Fruit fly (Drosophila melanogaster) whole organism, embryonic: Measurements from ENCODE around the gene CG1494.

Source experiments
- B-H1 ChIP-seq: fragments of 200-800 bp; sonication (Bioruptor generic); IDR thresholded peaks from 3 replicates; pipeline ENCODE4 v1.3.6; 2022; ENCODE audit warnings: missing biosample characterization, missing genetic modification characterization
- Blimp-1 ChIP-seq: fragments of 200-800 bp; sonication (Bioruptor generic); optimal IDR thresholded peaks from 3 replicates; lab custom pipeline; 2018; ENCODE audit warnings: missing biosample characterization, missing genetic modification characterization, mild to moderate bottlenecking, moderate library complexity, missing genetic modification reagents
- CG10267 ChIP-seq: fragments of 200-800 bp; sonication (Bioruptor generic); optimal IDR thresholded peaks from 2 replicates; lab custom pipeline; 2018; ENCODE audit warnings: missing biosample characterization, mild to moderate bottlenecking, missing genetic modification characterization, moderate library complexity
- CG10959 ChIP-seq: fragments of 200-800 bp; sonication (Bioruptor generic); IDR thresholded peaks from 2 replicates; pipeline ENCODE4 v1.3.6; 2022; ENCODE audit warnings: missing biosample characterization, missing genetic modification characterization
- CG11093 ChIP-seq: fragments of 200-800 bp; sonication (Bioruptor generic); IDR thresholded peaks from 3 replicates; pipeline ENCODE4 v1.3.6; 2022; ENCODE audit warnings: missing biosample characterization, missing genetic modification characterization
- CG11695 ChIP-seq: fragments of 200-800 bp; sonication (Bioruptor generic); IDR thresholded peaks from 3 replicates; pipeline ENCODE4 v1.3.6; 2022; ENCODE audit warnings: missing biosample characterization, missing genetic modification characterization
- CG12659 ChIP-seq: fragments of 200-800 bp; sonication (Bioruptor generic); optimal IDR thresholded peaks from 3 replicates; lab custom pipeline; 2017; ENCODE audit warnings: mild to moderate bottlenecking, missing biosample characterization, missing genetic modification reagents, missing genetic modification characterization
- CG14860 ChIP-seq: fragments of 200-800 bp; sonication (Bioruptor generic); IDR thresholded peaks from 3 replicates; pipeline ENCODE4 v1.3.6; 2022; ENCODE audit warnings: missing biosample characterization, missing genetic modification characterization; ENCODE audit not compliant: partially characterized antibody
- CG15073 ChIP-seq: fragments of 200-800 bp; sonication (Bioruptor generic); optimal IDR thresholded peaks from 2 replicates; lab custom pipeline; 2016; ENCODE audit warnings: missing biosample characterization, missing genetic modification characterization
- CG17802 ChIP-seq: fragments of 200-800 bp; sonication (Bioruptor generic); optimal IDR thresholded peaks from 2 replicates; lab custom pipeline; 2018; ENCODE audit warnings: missing biosample characterization, mild to moderate bottlenecking, missing genetic modification characterization, moderate library complexity
- CG32772 ChIP-seq: fragments of 200-800 bp; sonication (Bioruptor generic); IDR thresholded peaks from 2 replicates; pipeline ENCODE4 v1.3.6; 2022; ENCODE audit warnings: missing biosample characterization, missing genetic modification characterization
- CG3407 ChIP-seq: fragments of 200-800 bp; sonication (Bioruptor generic); optimal IDR thresholded peaks from 2 replicates; lab custom pipeline; 2018; ENCODE audit warnings: missing biosample characterization, mild to moderate bottlenecking, missing genetic modification characterization
- CG3847 ChIP-seq: fragments of 200-800 bp; sonication (Bioruptor generic); IDR thresholded peaks from 2 replicates; pipeline ENCODE4 v1.3.6; 2022; ENCODE audit warnings: missing biosample characterization, missing genetic modification characterization
- CG4282 ChIP-seq: fragments of 200-800 bp; sonication (Bioruptor generic); optimal IDR thresholded peaks from 2 replicates; lab custom pipeline; 2016; ENCODE audit warnings: missing biosample characterization, missing genetic modification characterization
- CG8290 ChIP-seq, 3 experiments: fragments of 200-800 bp; sonication (Bioruptor generic); optimal IDR thresholded peaks; 2 replicates each; lab custom pipeline; 2016 to 2019; ENCODE audit warnings: missing biosample characterization in 3 of 3, missing genetic modification characterization in 3 of 3, mild to moderate bottlenecking in 2 of 3, moderate library complexity in 1 of 3
- CG9876 ChIP-seq: fragments of 200-800 bp; sonication (Bioruptor generic); optimal IDR thresholded peaks from 2 replicates; lab custom pipeline; 2016; ENCODE audit warnings: missing biosample characterization, missing genetic modification characterization
- CTCF ChIP-seq: fragments of 200-800 bp; sonication (Bioruptor generic); optimal IDR thresholded peaks from 2 replicates; lab custom pipeline; 2017; ENCODE audit warnings: missing biosample characterization, mild to moderate bottlenecking, missing genetic modification characterization, moderate library complexity
- Dll ChIP-seq: fragments of 200-800 bp; sonication (Bioruptor generic); IDR thresholded peaks from 4 replicates; pipeline ENCODE4 v1.3.6; 2022; ENCODE audit warnings: missing biosample characterization, missing genetic modification characterization; ENCODE audit not compliant: partially characterized antibody
- E2f1 ChIP-seq: fragments of 200-800 bp; sonication (Bioruptor generic); IDR thresholded peaks from 2 replicates; pipeline ENCODE4 v1.3.6; 2022; ENCODE audit warnings: missing biosample characterization, missing genetic modification characterization
- E2f2 ChIP-seq: fragments of 200-800 bp; sonication (Bioruptor generic); IDR thresholded peaks from 2 replicates; pipeline ENCODE4 v1.3.6; 2022; ENCODE audit warnings: missing biosample characterization, missing genetic modification characterization
- Elba2 ChIP-seq: fragments of 200-800 bp; sonication (Bioruptor generic); optimal IDR thresholded peaks from 3 replicates; lab custom pipeline; 2016; ENCODE audit warnings: missing biosample characterization, missing genetic modification characterization
- Hr78 ChIP-seq, 2 experiments: fragments of 200-800 bp in 1 of 2; fragments of >200 bp in 1 of 2; sonication (Bioruptor generic) in 1 of 2; optimal IDR thresholded peaks; 2 replicates each; lab custom pipeline; 2017 to 2019; ENCODE audit warnings: missing biosample characterization in 2 of 2, missing genetic modification characterization in 2 of 2, mild to moderate bottlenecking in 1 of 2, moderate library complexity in 1 of 2
- Kr ChIP-seq: fragments of 200-800 bp; sonication (Bioruptor generic); optimal IDR thresholded peaks from 2 replicates; lab custom pipeline; 2017; ENCODE audit warnings: missing biosample characterization, mild to moderate bottlenecking, missing genetic modification characterization
- Nf-YA ChIP-seq: fragments of 200-800 bp; sonication (Bioruptor generic); IDR thresholded peaks from 2 replicates; pipeline ENCODE4 v1.3.6; 2022; ENCODE audit warnings: missing biosample characterization, missing genetic modification characterization
- bbx ChIP-seq: fragments of 200-800 bp; sonication (Bioruptor generic); IDR thresholded peaks from 2 replicates; pipeline ENCODE4 v1.3.6; 2022; ENCODE audit warnings: missing biosample characterization, missing genetic modification characterization; ENCODE audit not compliant: partially characterized antibody
- br ChIP-seq: fragments of >200 bp; optimal IDR thresholded peaks from 2 replicates; lab custom pipeline; 2017
- cg ChIP-seq: fragments of 200-800 bp; sonication (Bioruptor generic); optimal IDR thresholded peaks from 3 replicates; lab custom pipeline; 2019; ENCODE audit warnings: missing biosample characterization, mild to moderate bottlenecking, missing genetic modification characterization, moderate library complexity
- chinmo ChIP-seq: fragments of 200-800 bp; sonication (Bioruptor generic); IDR thresholded peaks from 4 replicates; pipeline ENCODE4 v1.3.6; 2022; ENCODE audit warnings: missing biosample characterization, missing genetic modification characterization; ENCODE audit not compliant: partially characterized antibody
- dpn ChIP-seq, 2 experiments: fragments of 200-800 bp; sonication (Bioruptor generic); optimal IDR thresholded peaks; 3 replicates each; lab custom pipeline; 2016; ENCODE audit warnings: missing biosample characterization in 2 of 2, missing genetic modification characterization in 2 of 2
- en ChIP-seq: fragments of 200-800 bp; sonication (Bioruptor generic); optimal IDR thresholded peaks from 2 replicates; lab custom pipeline; 2016; ENCODE audit warnings: missing biosample characterization, missing genetic modification characterization
- gcm ChIP-seq: fragments of 200-800 bp; sonication (Bioruptor generic); optimal IDR thresholded peaks from 2 replicates; lab custom pipeline; 2019; ENCODE audit warnings: missing biosample characterization, mild to moderate bottlenecking, missing genetic modification characterization, moderate library complexity
- gro ChIP-seq: fragments of 200-800 bp; sonication (Bioruptor generic); optimal IDR thresholded peaks from 2 replicates; lab custom pipeline; 2016; ENCODE audit warnings: missing biosample characterization, missing genetic modification characterization
- hb ChIP-seq: fragments of 200-800 bp; sonication (Bioruptor generic); IDR thresholded peaks from 3 replicates; pipeline ENCODE4 v1.3.6; 2022; ENCODE audit warnings: missing biosample characterization, missing genetic modification characterization; ENCODE audit not compliant: partially characterized antibody
- hbn ChIP-seq: fragments of 200-800 bp; sonication (Bioruptor generic); IDR thresholded peaks from 2 replicates; pipeline ENCODE4 v1.3.6; 2022; ENCODE audit warnings: missing biosample characterization, missing genetic modification characterization; ENCODE audit not compliant: partially characterized antibody
- jing ChIP-seq: fragments of 200-800 bp; sonication (Bioruptor generic); optimal IDR thresholded peaks from 2 replicates; lab custom pipeline; 2018; ENCODE audit warnings: missing biosample characterization, mild to moderate bottlenecking, missing genetic modification characterization
- kah ChIP-seq: fragments of 200-800 bp; sonication (Bioruptor generic); optimal IDR thresholded peaks from 2 replicates; lab custom pipeline; 2018; ENCODE audit warnings: missing biosample characterization, mild to moderate bottlenecking, missing genetic modification characterization
- knrl ChIP-seq: fragments of 200-800 bp; sonication (Bioruptor generic); IDR thresholded peaks from 3 replicates; pipeline ENCODE4 v1.3.6; 2022; ENCODE audit warnings: missing biosample characterization, missing genetic modification characterization; ENCODE audit not compliant: partially characterized antibody
- nmo ChIP-seq: fragments of 200-800 bp; sonication (Bioruptor generic); optimal IDR thresholded peaks from 2 replicates; lab custom pipeline; 2018; ENCODE audit warnings: missing biosample characterization, mild to moderate bottlenecking, missing genetic modification characterization, moderate library complexity
- org-1 ChIP-seq: fragments of 200-800 bp; sonication (Bioruptor generic); optimal IDR thresholded peaks from 2 replicates; lab custom pipeline; 2017; ENCODE audit warnings: missing biosample characterization, missing genetic modification characterization
- p53 ChIP-seq: fragments of 200-800 bp; sonication (Bioruptor generic); optimal IDR thresholded peaks from 2 replicates; lab custom pipeline; 2016; ENCODE audit warnings: missing biosample characterization, missing genetic modification characterization
- peb ChIP-seq: fragments of 200-800 bp; sonication (Bioruptor generic); IDR thresholded peaks from 2 replicates; pipeline ENCODE4 v1.3.6; 2022; ENCODE audit warnings: missing biosample characterization, missing genetic modification characterization
- pho ChIP-seq: fragments of 200-800 bp; sonication (Bioruptor generic); optimal IDR thresholded peaks from 2 replicates; lab custom pipeline; 2016; ENCODE audit warnings: missing biosample characterization, missing genetic modification characterization
- pita ChIP-seq: fragments of 200-800 bp; sonication (Bioruptor generic); optimal IDR thresholded peaks from 2 replicates; lab custom pipeline; 2017; ENCODE audit warnings: missing biosample characterization, mild to moderate bottlenecking, missing genetic modification characterization
- ssp ChIP-seq: fragments of 200-800 bp; sonication (Bioruptor generic); IDR thresholded peaks from 2 replicates; pipeline ENCODE4 v1.3.6; 2022; ENCODE audit warnings: missing biosample characterization, missing genetic modification characterization
- stwl ChIP-seq: fragments of 200-800 bp; sonication (Bioruptor generic); optimal IDR thresholded peaks from 3 replicates; lab custom pipeline; 2018; ENCODE audit warnings: missing biosample characterization, mild to moderate bottlenecking, missing genetic modification characterization, moderate library complexity
- tap ChIP-seq: fragments of 200-800 bp; optimal IDR thresholded peaks from 3 replicates; lab custom pipeline; 2019; ENCODE audit warnings: missing biosample characterization, mild to moderate bottlenecking, missing genetic modification characterization, moderate library complexity
- trem ChIP-seq: fragments of 200-800 bp; optimal IDR thresholded peaks from 3 replicates; lab custom pipeline; 2019; ENCODE audit warnings: missing biosample characterization, mild to moderate bottlenecking, missing genetic modification characterization, moderate library complexity
- wdn ChIP-seq: fragments of 200-800 bp; sonication (Bioruptor generic); IDR thresholded peaks from 2 replicates; pipeline ENCODE4 v1.3.6; 2022; ENCODE audit warnings: missing biosample characterization, missing genetic modification characterization

The CG1494 gene

DNA sequence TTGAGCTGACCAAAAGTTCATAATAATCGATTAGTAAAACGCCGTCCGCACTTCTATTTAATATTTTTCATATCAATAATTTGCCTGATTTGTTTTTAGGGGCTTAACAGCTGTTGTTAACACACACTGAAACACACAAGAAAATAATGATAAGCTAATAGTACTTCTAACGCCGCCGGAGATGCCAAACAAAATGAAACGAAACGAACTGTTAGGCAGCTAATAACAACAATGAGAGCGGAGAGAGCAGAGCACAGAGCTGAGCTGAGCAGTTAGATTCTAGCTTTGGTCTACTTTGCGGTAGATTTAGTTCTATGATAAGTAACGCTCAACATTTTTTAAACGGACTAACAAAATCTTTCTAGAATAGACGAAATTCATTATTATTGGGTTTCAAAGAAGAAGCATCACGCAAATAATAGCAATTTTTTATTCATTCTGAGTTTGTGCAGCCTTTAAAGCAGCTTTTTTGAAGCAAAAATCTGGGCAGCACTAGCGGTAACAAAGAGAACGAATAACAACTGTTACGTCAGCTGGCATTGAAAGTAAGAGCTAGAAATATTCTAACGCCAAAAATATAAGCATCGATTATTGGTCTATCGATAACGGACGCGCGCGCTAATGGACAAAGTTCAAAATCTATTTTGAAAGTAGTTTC lies 21.5 kb downstream of the CG1494 start, which contains the start of gene Abca3 (continued):
- peak; percentile 63 for TF ChIP-seq cg (GFP tag; lab: Kevin White, UChicago)
- no peak for TF ChIP-seq p53 (GFP tag; lab: Kevin White, UChicago)
- peak; percentile 26 for TF ChIP-seq en
- no peak for TF ChIP-seq Kr (GFP tag; lab: Kevin White, UChicago)
- 0 out of 2 replicates have a peak, but pooled peaks have one; percentile 13 for TF ChIP-seq CG10959 (GFP tag; lab: Robert Waterston, UW)
- no peak for TF ChIP-seq CG9876 (GFP tag; lab: Kevin White, UChicago)
- no peak for TF ChIP-seq Nf-YA (GFP tag; lab: Robert Waterston, UW)
- TF ChIP-seq CG17802 (tag; lab: Kevin White, UChicago), result no peak
- peak; percentile 54 for TF ChIP-seq wdn
- TF ChIP-seq br (lab: Kevin White, UChicago), result no peak
- peak; percentile 45 to 59 for TF ChIP-seq dpn (GFP tag; optimal IDR thresholded peaks at IDR 0.05; lab: Kevin White, UChicago)
- no peak for TF ChIP-seq Hr78 (GFP tag; optimal IDR thresholded peaks at IDR 0.05; lab: Kevin White, UChicago)
- TF ChIP-seq CG8290 (GFP tag; optimal IDR thresholded peaks at IDR 0.05; lab: Kevin White, UChicago), result peak; percentile 45
- peak in 1 of 2 experiments; percentile 29 for TF ChIP-seq CG8290 (tag; optimal IDR thresholded peaks at IDR 0.05; lab: Kevin White, UChicago)
- TF ChIP-seq Blimp-1 (GFP tag; lab: Kevin White, UChicago), result peak; percentile 91
- no peak for TF ChIP-seq Elba2 (GFP tag; lab: Kevin White, UChicago)
- peak; percentile 38 for TF ChIP-seq gcm (GFP tag; lab: Kevin White, UChicago)

DNA sequence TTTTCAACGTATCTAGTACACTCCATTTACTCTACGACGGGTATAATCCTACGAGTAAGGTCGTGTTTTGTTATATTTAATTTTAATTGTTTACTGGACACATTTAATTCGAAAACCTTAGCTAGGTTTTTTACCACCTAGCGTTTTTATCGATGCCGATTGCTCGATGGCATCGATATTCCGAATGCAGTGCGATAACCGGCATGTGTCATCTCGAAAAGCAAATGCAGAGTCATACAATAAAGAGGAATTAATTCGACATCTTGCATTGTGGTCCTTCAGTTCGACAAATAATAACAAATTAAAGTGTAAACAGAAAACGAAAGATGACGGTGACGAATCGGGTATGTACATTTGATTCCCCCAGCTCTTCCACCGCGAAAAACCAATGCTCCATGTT lies 30.8 kb downstream of the CG1494 start, which contains the start of gene Rpt6:
Gene Rpt6 (plus strand): TSS at position 201 of the 400 bp plus-strand sequence.
- TF ChIP-seq Dll (GFP tag; lab: Robert Waterston, UW) (peak; percentile 74), hb (peak; percentile 79), tap (tag; lab: Kevin White, UChicago) (no peak), pita (GFP tag; lab: Kevin White, UChicago) (peak; percentile 43), CG11695 (no peak), CG3847 (no peak), pho (GFP tag; lab: Kevin White, UChicago) (peak; percentile 10), CG10267 (tag; lab: Kevin White, UChicago) (peak; percentile 27), knrl (GFP tag; lab: Robert Waterston, UW) (peak; percentile 73), E2f2 (peak; percentile 69), dpn (GFP tag; optimal IDR thresholded peaks at IDR 0.05; lab: Kevin White, UChicago) (no peak), nmo (GFP tag; lab: Kevin White, UChicago) (peak; percentile 31), chinmo (0 out of 4 replicates have a peak, but pooled peaks have one; percentile 65), CG32772 (GFP tag; lab: Robert Waterston, UW) (no peak), E2f1 (GFP tag; lab: Robert Waterston, UW) (no peak), CG12659 (peak; percentile 39), CG11093 (GFP tag; lab: Robert Waterston, UW) (no peak), trem (tag; lab: Kevin White, UChicago) (peak; percentile 12), stwl (tag; lab: Kevin White, UChicago) (peak; percentile 74), CG14860 (GFP tag; lab: Robert Waterston, UW) (peak; percentile 60; the same call in 2 of the 3 replicates), gro (GFP tag; lab: Kevin White, UChicago) (peak; percentile 21), CTCF (GFP tag; lab: Kevin White, UChicago) (peak; percentile 46), peb (no peak), CG3407 (no peak), kah (GFP tag; lab: Kevin White, UChicago) (no peak), B-H1 (GFP tag; lab: Robert Waterston, UW) (no peak), CG4282 (GFP tag; lab: Kevin White, UChicago) (no peak), jing (GFP tag; lab: Kevin White, UChicago) (no peak), bbx (peak; percentile 77), hbn (GFP tag; lab: Robert Waterston, UW) (peak; percentile 47; the same call in 1 of the 2 replicates), ssp (no peak), org-1 (GFP tag; lab: Kevin White, UChicago) (no peak), CG15073 (no peak)
